Fruit fly (Drosophila melanogaster): ENCODE measurements around the gene CG6683.

The CG6683 gene

DNA sequence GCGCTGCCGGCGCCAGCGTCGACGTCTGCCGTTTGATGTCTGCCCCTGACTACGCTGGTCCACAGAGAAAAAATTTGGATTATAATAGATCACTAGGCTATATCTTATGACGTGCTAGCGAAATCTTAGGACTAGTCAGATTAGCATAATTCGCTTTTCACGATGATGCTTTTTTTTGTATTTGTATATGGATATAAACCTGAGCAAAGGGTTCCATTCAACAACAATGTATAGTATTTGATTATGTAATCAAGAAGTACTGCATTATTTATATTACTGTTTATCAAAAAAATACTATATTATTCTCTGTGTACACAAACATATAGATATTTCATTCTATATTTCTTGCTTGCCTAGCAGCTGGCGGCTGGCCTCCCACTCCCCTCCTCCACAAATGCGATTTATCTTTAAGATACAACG is 32.4 kb upstream of the CG6683 start (continued):
- 0 out of 2 replicates have a peak, but pooled peaks have one; percentile 54 for TF ChIP-seq dan (GFP tag; IDR thresholded peaks at IDR 0.05)
- peak; percentile 6 for TF ChIP-seq CG15073 (GFP tag; optimal IDR thresholded peaks at IDR 0.05)
- peak; percentile 74 for TF ChIP-seq Vsx1 (GFP tag; optimal IDR thresholded peaks at IDR 0.05)
- TF ChIP-seq Scr (GFP tag; IDR thresholded peaks at IDR 0.05; ENCODE audit: partially characterized antibody), result no peak
- TF ChIP-seq CG4854 (GFP tag; optimal IDR thresholded peaks at IDR 0.05), result peak; percentile 71
- TF ChIP-seq CG11456 (GFP tag; IDR thresholded peaks at IDR 0.05), result peak; percentile 82
- peak; percentile 57 for TF ChIP-seq wek (GFP tag; optimal IDR thresholded peaks at IDR 0.05)
- TF ChIP-seq Myb (GFP tag; optimal IDR thresholded peaks at IDR 0.05), result peak; percentile 52
- peak; percentile 78 for TF ChIP-seq CG6813 (GFP tag; optimal IDR thresholded peaks at IDR 0.05)
- TF ChIP-seq esg (GFP tag; conservative IDR thresholded peaks at IDR 0.05), result peak; percentile 82
- no peak for TF ChIP-seq ham (GFP tag; IDR thresholded peaks at IDR 0.05)
- peak; percentile 72 for TF ChIP-seq Dip3 (GFP tag; optimal IDR thresholded peaks at IDR 0.05)
- TF ChIP-seq vfl (GFP tag; optimal IDR thresholded peaks at IDR 0.05), result peak; percentile 65
- peak; percentile 77 for TF ChIP-seq CG34376 (GFP tag; optimal IDR thresholded peaks at IDR 0.05)
- TF ChIP-seq CG42726 (GFP tag; IDR thresholded peaks at IDR 0.05; ENCODE audit: partially characterized antibody), result no peak
- TF ChIP-seq Rfx (GFP tag; IDR thresholded peaks at IDR 0.05), result peak; percentile 91
- TF ChIP-seq CkIIα-i1 (GFP tag; IDR thresholded peaks at IDR 0.05), result no peak
- TF ChIP-seq insv (GFP tag; optimal IDR thresholded peaks at IDR 0.05), result peak in 1 of 2 experiments; percentile 40
- TF ChIP-seq Oaz (GFP tag; IDR thresholded peaks at IDR 0.05), result peak; percentile 54; the same call in 1 of the 2 replicates
- peak; percentile 52 for TF ChIP-seq YL-1 (GFP tag; optimal IDR thresholded peaks at IDR 0.05)
- peak; percentile 91 for TF ChIP-seq fd3F (GFP tag; optimal IDR thresholded peaks at IDR 0.05)
- peak; percentile 90 for TF ChIP-seq CG17359 (tag; optimal IDR thresholded peaks at IDR 0.05)
- no peak for TF ChIP-seq CG13287 (GFP tag; IDR thresholded peaks at IDR 0.05; ENCODE audit: partially characterized antibody)
- TF ChIP-seq zen2 (GFP tag; IDR thresholded peaks at IDR 0.05; ENCODE audit: partially characterized antibody), result no peak
- peak; percentile 78 for TF ChIP-seq H15 (GFP tag; IDR thresholded peaks at IDR 0.05)
- peak; percentile 80 for TF ChIP-seq caup (GFP tag; optimal IDR thresholded peaks at IDR 0.05; ENCODE audit: severe bottlenecking)
- TF ChIP-seq CG6683 (GFP tag; optimal IDR thresholded peaks at IDR 0.05), result peak; percentile 55
- TF ChIP-seq crp (GFP tag; optimal IDR thresholded peaks at IDR 0.05), result peak in 1 of 2 experiments; percentile 50
- TF ChIP-seq pnt (GFP tag; optimal IDR thresholded peaks at IDR 0.05), result peak; percentile 66
- peak; percentile 69 for TF ChIP-seq CG4730 (GFP tag; IDR thresholded peaks at IDR 0.05)
- peak; percentile 93 for TF ChIP-seq CG17361 (GFP tag; IDR thresholded peaks at IDR 0.05)
- TF ChIP-seq tup (GFP tag; optimal IDR thresholded peaks at IDR 0.05), result peak; percentile 22
- TF ChIP-seq Hr3 (GFP tag; optimal IDR thresholded peaks at IDR 0.05), result peak; percentile 78
- peak; percentile 87 for TF ChIP-seq CG8388 (GFP tag; optimal IDR thresholded peaks at IDR 0.05)
- TF ChIP-seq ase (GFP tag; IDR thresholded peaks at IDR 0.05), result peak; percentile 74
- TF ChIP-seq CG13894 (tag; optimal IDR thresholded peaks at IDR 0.05), result peak; percentile 73
- TF ChIP-seq Six4 (GFP tag; optimal IDR thresholded peaks at IDR 0.05), result peak; percentile 53
- TF ChIP-seq ash1 (GFP tag; optimal IDR thresholded peaks at IDR 0.05), result no peak
- peak; percentile 72; the same call in 1 of the 3 replicates for TF ChIP-seq gce (GFP tag; IDR thresholded peaks at IDR 0.05)
- TF ChIP-seq hbn (GFP tag; IDR thresholded peaks at IDR 0.05; ENCODE audit: partially characterized antibody), result no peak
- peak; percentile 93 for TF ChIP-seq CG12659 (GFP tag; optimal IDR thresholded peaks at IDR 0.05)
- peak; percentile 76 for TF ChIP-seq NFAT (GFP tag; IDR thresholded peaks at IDR 0.05)
- TF ChIP-seq CG10431 (GFP tag; optimal IDR thresholded peaks at IDR 0.05), result no peak
- TF ChIP-seq chn (GFP tag; optimal IDR thresholded peaks at IDR 0.05), result peak; percentile 69
- TF ChIP-seq CG14050 (GFP tag; IDR thresholded peaks at IDR 0.05), result peak; percentile 61; the same call in 2 of the 3 replicates
- TF ChIP-seq Deaf1 (tag; optimal IDR thresholded peaks at IDR 0.05), result no peak
- TF ChIP-seq CG11696 (GFP tag; IDR thresholded peaks at IDR 0.05), result peak; percentile 52; the same call in 1 of the 2 replicates
- TF ChIP-seq ind (GFP tag; optimal IDR thresholded peaks at IDR 0.05), result peak; percentile 81
- no peak for TF ChIP-seq Hmx (GFP tag; optimal IDR thresholded peaks at IDR 0.05)
- TF ChIP-seq CG10267 (tag; optimal IDR thresholded peaks at IDR 0.05), result peak; percentile 80
